Fruit fly (Drosophila melanogaster): ENCODE data around the gene CG10340.

CG10340 gene

DNA sequence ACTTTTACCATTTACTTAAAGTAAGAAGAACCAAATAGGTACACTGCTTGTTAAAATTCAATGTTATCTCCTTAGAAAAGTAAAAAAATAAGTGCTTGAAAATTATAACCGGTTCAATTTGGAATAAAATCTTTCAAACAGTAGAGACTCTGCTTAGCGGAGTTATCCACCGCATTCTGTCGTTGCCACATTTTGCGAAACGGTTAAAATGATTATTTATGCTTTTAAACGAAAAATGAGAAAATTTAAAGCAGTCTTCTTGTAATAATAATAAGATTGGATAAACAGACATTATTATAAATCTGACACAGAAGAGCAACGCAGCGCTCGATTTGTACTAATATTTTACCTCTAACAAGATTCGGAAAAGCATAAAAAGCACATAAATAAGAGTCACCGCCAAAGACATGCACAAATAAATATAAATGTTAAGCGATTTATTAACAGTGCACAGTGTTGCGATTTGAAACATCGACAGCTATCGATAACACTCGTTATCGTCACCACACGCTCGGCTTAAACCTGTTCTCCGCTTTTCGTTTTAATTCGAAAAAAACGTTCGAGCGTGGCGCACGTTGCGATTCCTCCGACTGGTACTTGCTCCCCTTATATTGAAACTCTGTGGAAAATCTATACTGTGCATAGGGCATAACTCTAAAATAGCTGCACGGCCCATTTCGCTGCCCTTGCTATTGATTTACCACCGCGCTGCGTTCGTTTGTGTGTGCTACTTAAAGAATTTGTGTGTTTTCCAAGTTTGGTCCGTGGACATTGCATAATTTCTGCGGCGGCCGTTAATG, 10.8 kb upstream of the CG10340 start, which contains the start of gene Fas1 (continued):
- no peak for TF ChIP-seq Neu2 (GFP tag; optimal IDR thresholded peaks at IDR 0.05; ENCODE audit: borderline replicate concordance)
- no peak for TF ChIP-seq CrebB (tag; optimal IDR thresholded peaks at IDR 0.05)
- no peak for TF ChIP-seq pb (GFP tag; optimal IDR thresholded peaks at IDR 0.05)
- TF ChIP-seq lilli (GFP tag; optimal IDR thresholded peaks at IDR 0.05) = no peak
- TF ChIP-seq dm (GFP tag; optimal IDR thresholded peaks at IDR 0.05) = peak; percentile 30
- peak; percentile 75; the same call in 2 of the 3 replicates for TF ChIP-seq mld (GFP tag; IDR thresholded peaks at IDR 0.05; ENCODE audit: partially characterized antibody)
- TF ChIP-seq org-1 (GFP tag; optimal IDR thresholded peaks at IDR 0.05) = no peak
- TF ChIP-seq trem (tag; optimal IDR thresholded peaks at IDR 0.05) = peak; percentile 52
- TF ChIP-seq gro (GFP tag; optimal IDR thresholded peaks at IDR 0.05) = no peak
- no peak for TF ChIP-seq Gsc (GFP tag; IDR thresholded peaks at IDR 0.05)
- no peak for TF ChIP-seq Kr (GFP tag; optimal IDR thresholded peaks at IDR 0.05)
- no peak for TF ChIP-seq CG34422 (GFP tag; IDR thresholded peaks at IDR 0.05)
- TF ChIP-seq kni (GFP tag; optimal IDR thresholded peaks at IDR 0.05) = peak; percentile 85
- TF ChIP-seq CG3847 (GFP tag; IDR thresholded peaks at IDR 0.05) = no peak
- TF ChIP-seq aop (GFP tag; IDR thresholded peaks at IDR 0.05) = no peak
- TF ChIP-seq CG12942 (GFP tag; optimal IDR thresholded peaks at IDR 0.05) = no peak
- no peak for TF ChIP-seq Taf1 (GFP tag; IDR thresholded peaks at IDR 0.05)
- TF ChIP-seq kah (GFP tag; optimal IDR thresholded peaks at IDR 0.05) = no peak
- TF ChIP-seq Sin3A (optimal IDR thresholded peaks at IDR 0.05) = peak; percentile 50
- no peak for TF ChIP-seq lmd (GFP tag; IDR thresholded peaks at IDR 0.05)
- TF ChIP-seq h (optimal IDR thresholded peaks at IDR 0.05) = no peak
- TF ChIP-seq CG17361 (GFP tag; IDR thresholded peaks at IDR 0.05) = no peak
- peak; percentile 13 for TF ChIP-seq CG12299 (tag; optimal IDR thresholded peaks at IDR 0.05)
- TF ChIP-seq CG12219 (GFP tag; optimal IDR thresholded peaks at IDR 0.05) = no peak
- peak; percentile 44; the same call in 1 of the 3 replicates for TF ChIP-seq CG14860 (GFP tag; IDR thresholded peaks at IDR 0.05; ENCODE audit: partially characterized antibody)
- no peak for TF ChIP-seq Trl (optimal IDR thresholded peaks at IDR 0.05)
- TF ChIP-seq Trl (GFP tag; optimal IDR thresholded peaks at IDR 0.05) = no peak
- no peak; the same call in 2 of the 3 replicates for TF ChIP-seq otp (GFP tag; IDR thresholded peaks at IDR 0.05)
- TF ChIP-seq CG9437 (GFP tag; optimal IDR thresholded peaks at IDR 0.05) = no peak
- 0 out of 2 replicates have a peak, but pooled peaks have one; percentile 10 for TF ChIP-seq CG16779 (GFP tag; IDR thresholded peaks at IDR 0.05)
- no peak for TF ChIP-seq gcm (GFP tag; optimal IDR thresholded peaks at IDR 0.05)
- TF ChIP-seq eve (GFP tag; optimal IDR thresholded peaks at IDR 0.05) = no peak
- no peak for TF ChIP-seq Blimp-1 (GFP tag; optimal IDR thresholded peaks at IDR 0.05)
- no peak for TF ChIP-seq D19B (GFP tag; optimal IDR thresholded peaks at IDR 0.05)
- TF ChIP-seq CG1603 (tag; optimal IDR thresholded peaks at IDR 0.05) = peak; percentile 5
- no peak for TF ChIP-seq CG10462 (GFP tag; optimal IDR thresholded peaks at IDR 0.05)
- TF ChIP-seq CG31365 (tag; optimal IDR thresholded peaks at IDR 0.05) = peak; percentile 95
- TF ChIP-seq CG9215 (GFP tag; IDR thresholded peaks at IDR 0.05) = no peak
- no peak for TF ChIP-seq lov (optimal IDR thresholded peaks at IDR 0.05)
- TF ChIP-seq lov (GFP tag; IDR thresholded peaks at IDR 0.05) = no peak
- no peak for TF ChIP-seq wor (GFP tag; IDR thresholded peaks at IDR 0.05)
- no peak for TF ChIP-seq CG11398 (GFP tag; optimal IDR thresholded peaks at IDR 0.05)
- TF ChIP-seq cg (GFP tag; optimal IDR thresholded peaks at IDR 0.05) = no peak
- TF ChIP-seq btn (GFP tag; optimal IDR thresholded peaks at IDR 0.05) = no peak
- no peak for TF ChIP-seq ttk (GFP tag; IDR thresholded peaks at IDR 0.05)
- no peak for TF ChIP-seq Six4 (GFP tag; optimal IDR thresholded peaks at IDR 0.05)
- TF ChIP-seq CG34224 (GFP tag; IDR thresholded peaks at IDR 0.05; ENCODE audit: partially characterized antibody) = peak; percentile 60
- peak; percentile 76 for TF ChIP-seq CG6791 (GFP tag; IDR thresholded peaks at IDR 0.05; ENCODE audit: partially characterized antibody)
- TF ChIP-seq lbe (GFP tag; optimal IDR thresholded peaks at IDR 0.05) = no peak
- TF ChIP-seq Elba2 (GFP tag; optimal IDR thresholded peaks at IDR 0.05) = no peak
- no peak for TF ChIP-seq sima (GFP tag; optimal IDR thresholded peaks at IDR 0.05)
- no peak for TF ChIP-seq CG11085 (GFP tag; IDR thresholded peaks at IDR 0.05)

Measured in whole organism, embryonic.